Worm (Caenorhabditis elegans) whole organism, L3 larva: ENCODE measurements around the gene D1086.3.

Experiments
- ZK546.5 ChIP-seq: sonication (generic microtip); optimal IDR thresholded peaks from 2 replicates; lab custom pipeline; 2017; ENCODE audit warnings: missing biosample characterization, missing genetic modification characterization
- aly-2 ChIP-seq: fragments of 150-350 bp; optimal IDR thresholded peaks from 2 replicates; lab custom pipeline; 2014; ENCODE audit warnings: missing biosample characterization, missing genetic modification characterization
- ama-1 ChIP-seq: fragments of 150-350 bp; optimal IDR thresholded peaks from 2 replicates; lab custom pipeline; 2018
- ceh-28 ChIP-seq: fragments of 150-350 bp; optimal IDR thresholded peaks from 2 replicates; lab custom pipeline; 2014; ENCODE audit warnings: missing biosample characterization, missing genetic modification reagents, missing genetic modification characterization
- egl-27 ChIP-seq: sonication (generic microtip); optimal IDR thresholded peaks from 4 replicates; lab custom pipeline; 2017; ENCODE audit warnings: missing biosample characterization, missing genetic modification reagents, missing genetic modification characterization
- egl-5 ChIP-seq: fragments of 150-350 bp; optimal IDR thresholded peaks from 2 replicates; lab custom pipeline; 2017; ENCODE audit warnings: missing biosample characterization, missing genetic modification reagents, missing genetic modification characterization, inconsistent platforms
- elt-1 ChIP-seq: fragments of 150-350 bp; optimal IDR thresholded peaks from 2 replicates; lab custom pipeline; 2014; ENCODE audit warnings: missing biosample characterization, missing genetic modification characterization
- elt-2 ChIP-seq: sonication (generic microtip); optimal IDR thresholded peaks from 2 replicates; lab custom pipeline; 2016; ENCODE audit warnings: missing genetic modification reagents, mild to moderate bottlenecking, missing genetic modification characterization, missing compliant biosample characterization
- elt-3 ChIP-seq, 3 experiments: fragments of 150-350 bp in 1 of 3; sonication (generic microtip) in 2 of 3; optimal IDR thresholded peaks; 2 replicates in 2 of 3; 4 replicates in 1 of 3; lab custom pipeline; 2014 to 2017; ENCODE audit warnings: missing biosample characterization in 3 of 3, missing genetic modification characterization in 3 of 3
- eor-1 ChIP-seq, 2 experiments: fragments of 150-350 bp; optimal IDR thresholded peaks; 2 replicates each; lab custom pipeline; 2014 to 2018; ENCODE audit warnings: missing biosample characterization in 2 of 2, missing genetic modification characterization in 2 of 2
- fos-1 ChIP-seq: fragments of 150-350 bp; optimal IDR thresholded peaks from 2 replicates; lab custom pipeline; 2014; ENCODE audit warnings: missing biosample characterization, missing genetic modification characterization
- hmg-11 ChIP-seq: sonication (generic microtip); optimal IDR thresholded peaks from 2 replicates; lab custom pipeline; 2016; ENCODE audit warnings: missing genetic modification characterization, missing compliant biosample characterization
- lin-15B ChIP-seq: fragments of 150-350 bp; optimal IDR thresholded peaks from 2 replicates; lab custom pipeline; 2014; ENCODE audit warnings: missing biosample characterization, missing genetic modification characterization
- lin-39 ChIP-seq: fragments of 150-350 bp; optimal IDR thresholded peaks from 2 replicates; lab custom pipeline; 2018; ENCODE audit warnings: missing biosample characterization, missing genetic modification reagents, missing genetic modification characterization
- lsy-12 ChIP-seq: sonication (generic microtip); optimal IDR thresholded peaks from 2 replicates; lab custom pipeline; 2016; ENCODE audit warnings: mild to moderate bottlenecking, missing genetic modification characterization, missing compliant biosample characterization
- mdl-1 ChIP-seq: fragments of 150-350 bp; optimal IDR thresholded peaks from 2 replicates; lab custom pipeline; 2014; ENCODE audit warnings: missing biosample characterization, missing genetic modification characterization
- nfya-1 ChIP-seq: sonication (generic microtip); optimal IDR thresholded peaks from 2 replicates; lab custom pipeline; 2017; ENCODE audit warnings: missing genetic modification characterization, mild to moderate bottlenecking, missing compliant biosample characterization, antibody characterized with exemption, moderate library complexity; ENCODE audit not compliant: insufficient read depth
- nhr-11 ChIP-seq: fragments of 150-350 bp; optimal IDR thresholded peaks from 2 replicates; lab custom pipeline; 2014; ENCODE audit warnings: missing biosample characterization, missing genetic modification characterization
- nhr-12 ChIP-seq: fragments of 150-350 bp; optimal IDR thresholded peaks from 2 replicates; lab custom pipeline; 2014; ENCODE audit warnings: missing biosample characterization, missing genetic modification characterization
- nhr-237 ChIP-seq: fragments of 150-350 bp; optimal IDR thresholded peaks from 2 replicates; lab custom pipeline; 2014; ENCODE audit warnings: missing biosample characterization, missing genetic modification characterization
- nhr-25 ChIP-seq: sonication (generic microtip); optimal IDR thresholded peaks from 2 replicates; lab custom pipeline; 2017; ENCODE audit warnings: missing biosample characterization, missing genetic modification characterization
- nhr-43 ChIP-seq: sonication (generic microtip); optimal IDR thresholded peaks from 2 replicates; lab custom pipeline; 2016; ENCODE audit warnings: mild to moderate bottlenecking, missing genetic modification characterization, missing compliant biosample characterization; ENCODE audit not compliant: poor library complexity, severe bottlenecking
- nhr-76 ChIP-seq: fragments of 150-350 bp; sonication (generic microtip); optimal IDR thresholded peaks from 5 replicates; lab custom pipeline; 2014; ENCODE audit warnings: missing biosample characterization, missing genetic modification characterization
- pha-4 ChIP-seq: fragments of 150-350 bp; optimal IDR thresholded peaks from 2 replicates; lab custom pipeline; 2014; ENCODE audit warnings: missing biosample characterization, missing genetic modification reagents, missing genetic modification characterization
- skn-1 ChIP-seq: fragments of 150-350 bp; optimal IDR thresholded peaks from 2 replicates; lab custom pipeline; 2014; ENCODE audit warnings: missing biosample characterization, missing genetic modification characterization
- snpc-4 ChIP-seq: fragments of 150-350 bp; optimal IDR thresholded peaks from 2 replicates; lab custom pipeline; 2014; ENCODE audit warnings: missing biosample characterization, missing genetic modification characterization
- tbx-2 ChIP-seq: sonication (generic microtip); optimal IDR thresholded peaks from 2 replicates; lab custom pipeline; 2016; ENCODE audit warnings: mild to moderate bottlenecking, missing genetic modification characterization, missing compliant biosample characterization
- unc-39 ChIP-seq: sonication (generic microtip); optimal IDR thresholded peaks from 4 replicates; lab custom pipeline; 2017; ENCODE audit warnings: missing biosample characterization, missing genetic modification characterization
- zag-1 ChIP-seq: fragments of 150-350 bp; optimal IDR thresholded peaks from 2 replicates; lab custom pipeline; 2014; ENCODE audit warnings: missing biosample characterization, missing genetic modification characterization
- ztf-11 ChIP-seq: fragments of 150-350 bp; optimal IDR thresholded peaks from 2 replicates; lab custom pipeline; 2014; ENCODE audit warnings: missing biosample characterization, missing genetic modification characterization
- ztf-4 ChIP-seq: fragments of 150-350 bp; optimal IDR thresholded peaks from 2 replicates; lab custom pipeline; 2014; ENCODE audit warnings: missing biosample characterization, missing genetic modification characterization

D1086.3 gene

ce11 chrV:14107511-14107910 is 14.9 kb downstream of the D1086.3 start, which contains the start of gene H39E23.3:
Gene H39E23.3 (plus strand): TSS chrV:14107811.
- TF ChIP-seq tbx-2 (tag; lab: Kevin White, UChicago): no peak

- no peak for TF ChIP-seq nhr-237 (tag; lab: Kevin White, UChicago)
- no peak for TF ChIP-seq nhr-11 (tag; lab: Kevin White, UChicago)
- TF ChIP-seq nhr-43: no peak
- no peak for TF ChIP-seq ZK546.5
- TF ChIP-seq ceh-28 (tag; lab: Kevin White, UChicago): no peak
- no peak for TF ChIP-seq elt-2 (tag; lab: Kevin White, UChicago)
- no peak for TF ChIP-seq unc-39 (tag; lab: Kevin White, UChicago)
- no peak for TF ChIP-seq lin-15B (tag; lab: Kevin White, UChicago)
- no peak for TF ChIP-seq lin-39 (tag; lab: Kevin White, UChicago)
- no peak for TF ChIP-seq fos-1
- no peak for TF ChIP-seq nfya-1 (tag; lab: Kevin White, UChicago)
- no peak for TF ChIP-seq elt-1 (tag; lab: Kevin White, UChicago)
- no peak for TF ChIP-seq lsy-12 (tag; lab: Kevin White, UChicago)
- TF ChIP-seq aly-2 (tag; lab: Kevin White, UChicago): no peak
- no peak for TF ChIP-seq eor-1 (tag; optimal IDR thresholded peaks at IDR 0.05; lab: Kevin White, UChicago)
Observed at ce11 chrV:14110042-14110441, 17.4 kb downstream of the D1086.3 start, which contains the start of gene H39E23.2. Gene H39E23.2 (plus strand): TSS chrV:14110342.

- TF ChIP-seq nhr-43 (no peak), eor-1 (tag; optimal IDR thresholded peaks at IDR 0.05; lab: Kevin White, UChicago) (no peak)
Observed at ce11 chrV:14120674-14121073, 28.1 kb downstream of the D1086.3 start.

ce11 chrV:14123176-14123575 is 30.6 kb downstream of the D1086.3 start:
- TF ChIP-seq elt-3 (tag; optimal IDR thresholded peaks at IDR 0.05; lab: Kevin White, UChicago) (no peak), pha-4 (tag; lab: Kevin White, UChicago) (no peak), ztf-4 (no peak), skn-1 (tag; lab: Kevin White, UChicago) (no peak), nhr-76 (tag; lab: Kevin White, UChicago) (no peak), mdl-1 (no peak)

- TF ChIP-seq lin-39 (tag; lab: Kevin White, UChicago) (peak; percentile 27), nhr-76 (tag; lab: Kevin White, UChicago) (no peak), hmg-11 (tag; lab: Kevin White, UChicago) (peak; percentile 13)
- TF ChIP-seq, all 47 proteins: peak for 2
Observed at ce11 chrV:14126341-14126924, 33.8 kb downstream of the D1086.3 start.

- TF ChIP-seq elt-2 (tag; lab: Kevin White, UChicago): peak; percentile 47
- TF ChIP-seq pha-4 (tag; lab: Kevin White, UChicago): peak; percentile 72
- no peak for TF ChIP-seq snpc-4 (tag; lab: Kevin White, UChicago)
- TF ChIP-seq, all 47 proteins: peak for 2
Observed at ce11 chrV:14127834-14128233, 35.2 kb downstream of the D1086.3 start.

ce11 chrV:14128858-14129257 is 36.3 kb downstream of the D1086.3 start:
- no peak for TF ChIP-seq ama-1 (lab: Kevin White, UChicago)
- TF ChIP-seq fos-1: no peak
- no peak for TF ChIP-seq elt-2 (tag; lab: Kevin White, UChicago)
- TF ChIP-seq egl-5: no peak
- TF ChIP-seq snpc-4 (tag; lab: Kevin White, UChicago): no peak
- no peak for TF ChIP-seq lin-39 (tag; lab: Kevin White, UChicago)
- TF ChIP-seq nhr-43: no peak
- TF ChIP-seq nhr-237 (tag; lab: Kevin White, UChicago): no peak
- TF ChIP-seq ztf-11: no peak
- TF ChIP-seq zag-1 (tag; lab: Kevin White, UChicago): no peak
- no peak for TF ChIP-seq nhr-12 (tag; lab: Kevin White, UChicago)
- no peak for TF ChIP-seq eor-1 (tag; optimal IDR thresholded peaks at IDR 0.05; lab: Kevin White, UChicago)
- TF ChIP-seq nfya-1 (tag; lab: Kevin White, UChicago): no peak
- no peak for TF ChIP-seq egl-27 (tag; lab: Kevin White, UChicago)
- TF ChIP-seq elt-3 (tag; optimal IDR thresholded peaks at IDR 0.05; lab: Kevin White, UChicago): no peak
- no peak for TF ChIP-seq nhr-25
